Fruit fly (Drosophila melanogaster) whole organism, larva: ENCODE results near the gene salm.

ENCODE experiments used
- noc ChIP-seq: fragments of 200-800 bp; sonication (Bioruptor generic); optimal IDR thresholded peaks from 3 replicates; lab custom pipeline; 2019; ENCODE audit warnings: missing biosample characterization, mild to moderate bottlenecking, missing genetic modification characterization, moderate library complexity

Gene salm

dm6 chr2L:11445479-11446379, at the start of gene salm:
salm (minus strand) TSS chr2L:11445614.
- TF ChIP-seq noc (tag; lab: Kevin White, UChicago), result no peak

- TF ChIP-seq noc (tag; lab: Kevin White, UChicago), result no peak
Observed at dm6 chr2L:11493933-11494332, 48.5 kb upstream of the salm start.

- TF ChIP-seq noc (tag; lab: Kevin White, UChicago), result no peak
Observed at dm6 chr2L:11488465-11489037, 43.1 kb upstream of the salm start.

dm6 chr2L:11484407-11484806, 39.0 kb upstream of the salm start, which contains the start of the genes CG43355 and sala:
CG43355 (plus strand) TSS chr2L:11484707.
sala (plus strand) TSS chr2L:11484707.
- no peak for TF ChIP-seq noc (tag; lab: Kevin White, UChicago)

dm6 chr2L:11474960-11475359, 29.5 kb upstream of the salm start:
- no peak for TF ChIP-seq noc (tag; lab: Kevin White, UChicago)

- no peak for TF ChIP-seq noc (tag; lab: Kevin White, UChicago)
Observed at dm6 chr2L:11471979-11472514, 26.6 kb upstream of the salm start.

dm6 chr2L:11469973-11470372, 24.6 kb upstream of the salm start:
- TF ChIP-seq noc (tag; lab: Kevin White, UChicago), result no peak

dm6 chr2L:11468082-11468481, 22.7 kb upstream of the salm start:
- TF ChIP-seq noc (tag; lab: Kevin White, UChicago), result no peak

dm6 chr2L:11456667-11457222, 11.3 kb upstream of the salm start:
- TF ChIP-seq noc (tag; lab: Kevin White, UChicago), result no peak

dm6 chr2L:11455555-11456128, 10.2 kb upstream of the salm start:
- TF ChIP-seq noc (tag; lab: Kevin White, UChicago), result no peak

- no peak for TF ChIP-seq noc (tag; lab: Kevin White, UChicago)
Observed at dm6 chr2L:11452601-11453345, 7.4 kb upstream of the salm start.

- no peak for TF ChIP-seq noc (tag; lab: Kevin White, UChicago)
Observed at dm6 chr2L:11447641-11448040, 2.2 kb upstream of the salm start.

- no peak for TF ChIP-seq noc (tag; lab: Kevin White, UChicago)
Observed at dm6 chr2L:11436548-11436947, 8.9 kb downstream of the salm start.

- TF ChIP-seq noc (tag; lab: Kevin White, UChicago), result no peak
Observed at dm6 chr2L:11432070-11432469, 13.3 kb downstream of the salm start.

dm6 chr2L:11429529-11429928, 15.9 kb downstream of the salm start:
- no peak for TF ChIP-seq noc (tag; lab: Kevin White, UChicago)
